Fruit fly (Drosophila melanogaster) whole organism, embryonic: ENCODE measurements around the gene CG2003.

Experiments
- Atf-2 ChIP-seq: fragments of 200-800 bp; sonication (Bioruptor generic); optimal IDR thresholded peaks from 2 replicates; lab custom pipeline; 2016; ENCODE audit warnings: missing biosample characterization, missing genetic modification characterization
- B-H1 ChIP-seq: fragments of 200-800 bp; sonication (Bioruptor generic); IDR thresholded peaks from 3 replicates; pipeline ENCODE4 v1.3.6; 2022; ENCODE audit warnings: missing biosample characterization, missing genetic modification characterization
- BEAF-32 ChIP-seq: fragments of 200-800 bp; sonication (Bioruptor generic); optimal IDR thresholded peaks from 3 replicates; lab custom pipeline; 2017; ENCODE audit warnings: missing biosample characterization, missing genetic modification characterization, mild to moderate bottlenecking, moderate library complexity, missing genetic modification reagents
- CG11456 ChIP-seq: fragments of 200-800 bp; sonication (Bioruptor generic); IDR thresholded peaks from 3 replicates; pipeline ENCODE4 v1.3.6; 2022; ENCODE audit warnings: missing biosample characterization, missing genetic modification characterization
- CG11723 ChIP-seq: fragments of 200-800 bp; sonication (Bioruptor generic); optimal IDR thresholded peaks from 2 replicates; lab custom pipeline; 2017; ENCODE audit warnings: missing biosample characterization, mild to moderate bottlenecking, missing genetic modification characterization
- CG12155 ChIP-seq: fragments of 200-800 bp; sonication (Bioruptor generic); optimal IDR thresholded peaks from 3 replicates; lab custom pipeline; 2016; ENCODE audit warnings: missing biosample characterization, missing genetic modification characterization
- CG12659 ChIP-seq: fragments of 200-800 bp; sonication (Bioruptor generic); optimal IDR thresholded peaks from 3 replicates; lab custom pipeline; 2017; ENCODE audit warnings: mild to moderate bottlenecking, missing biosample characterization, missing genetic modification reagents, missing genetic modification characterization
- CG13123 ChIP-seq: fragments of 200-800 bp; sonication (Bioruptor generic); optimal IDR thresholded peaks from 2 replicates; lab custom pipeline; 2016; ENCODE audit warnings: missing biosample characterization, missing genetic modification characterization
- CG13624 ChIP-seq: fragments of 200-800 bp; sonication (Bioruptor generic); optimal IDR thresholded peaks from 2 replicates; lab custom pipeline; 2016; ENCODE audit warnings: missing biosample characterization, missing genetic modification characterization
- CG15601 ChIP-seq: fragments of 200-800 bp; sonication (Bioruptor generic); optimal IDR thresholded peaks from 3 replicates; lab custom pipeline; 2019; ENCODE audit warnings: missing biosample characterization, mild to moderate bottlenecking, missing genetic modification characterization, moderate library complexity
- CG16863 ChIP-seq: fragments of 200-800 bp; sonication (Bioruptor generic); optimal IDR thresholded peaks from 3 replicates; lab custom pipeline; 2016; ENCODE audit warnings: missing biosample characterization, missing genetic modification characterization
- CG18599 ChIP-seq: fragments of 200-800 bp; sonication (Bioruptor generic); optimal IDR thresholded peaks from 3 replicates; lab custom pipeline; 2017; ENCODE audit warnings: missing biosample characterization, missing genetic modification characterization, mild to moderate bottlenecking, moderate library complexity, missing genetic modification reagents
- CG18619 ChIP-seq: fragments of 200-800 bp; sonication (Bioruptor generic); optimal IDR thresholded peaks from 3 replicates; lab custom pipeline; 2017; ENCODE audit warnings: missing biosample characterization, mild to moderate bottlenecking, missing genetic modification characterization
- CG2116 ChIP-seq: fragments of 200-800 bp; sonication (Bioruptor generic); optimal IDR thresholded peaks from 3 replicates; lab custom pipeline; 2018; ENCODE audit warnings: missing biosample characterization, mild to moderate bottlenecking, missing genetic modification characterization
- CG30403 ChIP-seq: fragments of 200-800 bp; sonication (Bioruptor generic); optimal IDR thresholded peaks from 3 replicates; lab custom pipeline; 2016; ENCODE audit warnings: missing biosample characterization, missing genetic modification characterization
- CG31224 ChIP-seq: fragments of 200-800 bp; sonication (Bioruptor generic); IDR thresholded peaks from 2 replicates; pipeline ENCODE4 v1.3.6; 2022; ENCODE audit warnings: missing biosample characterization, missing genetic modification characterization
- CG32772 ChIP-seq: fragments of 200-800 bp; sonication (Bioruptor generic); IDR thresholded peaks from 2 replicates; pipeline ENCODE4 v1.3.6; 2022; ENCODE audit warnings: missing biosample characterization, missing genetic modification characterization
- CG6683 ChIP-seq: fragments of 200-800 bp; sonication (Bioruptor generic); optimal IDR thresholded peaks from 2 replicates; lab custom pipeline; 2017; ENCODE audit warnings: missing biosample characterization, mild to moderate bottlenecking, missing genetic modification characterization, missing genetic modification reagents
- CG6689 ChIP-seq: fragments of 200-800 bp; sonication (Bioruptor generic); IDR thresholded peaks from 2 replicates; pipeline ENCODE4 v1.3.6; 2022; ENCODE audit warnings: missing biosample characterization, missing genetic modification characterization
- CG8089 ChIP-seq: fragments of 200-800 bp; sonication (Bioruptor generic); optimal IDR thresholded peaks from 3 replicates; lab custom pipeline; 2016; ENCODE audit warnings: missing biosample characterization, missing genetic modification characterization
- CG8359 ChIP-seq: fragments of 200-800 bp; sonication (Bioruptor generic); optimal IDR thresholded peaks from 2 replicates; lab custom pipeline; 2017; ENCODE audit warnings: missing biosample characterization, mild to moderate bottlenecking, missing genetic modification characterization, borderline replicate concordance
- CG9609 ChIP-seq: fragments of 200-800 bp; sonication (Bioruptor generic); optimal IDR thresholded peaks from 3 replicates; lab custom pipeline; 2016; ENCODE audit warnings: missing biosample characterization, missing genetic modification characterization
- CG9797 ChIP-seq: fragments of 200-800 bp; sonication (Bioruptor generic); optimal IDR thresholded peaks from 3 replicates; lab custom pipeline; 2018; ENCODE audit warnings: missing biosample characterization, mild to moderate bottlenecking, missing genetic modification characterization
- Ets65A ChIP-seq: fragments of 200-800 bp; sonication (Bioruptor generic); peaks from one replicate; lab custom pipeline; 2016; ENCODE audit warnings: missing biosample characterization, missing genetic modification characterization
- GATAe ChIP-seq: fragments of 200-800 bp; sonication (Bioruptor generic); conservative IDR thresholded peaks from 2 replicates; pipeline ENCODE4 v1.3.6; 2022; ENCODE audit warnings: missing biosample characterization, missing genetic modification characterization
- Gug ChIP-seq: fragments of 200-800 bp; sonication (Bioruptor generic); IDR thresholded peaks from 4 replicates; pipeline ENCODE4 v1.3.6; 2022; ENCODE audit warnings: missing biosample characterization, missing genetic modification characterization
- Hand ChIP-seq: fragments of 200-800 bp; sonication (Bioruptor generic); optimal IDR thresholded peaks from 2 replicates; lab custom pipeline; 2017; ENCODE audit warnings: mild to moderate bottlenecking, missing biosample characterization, missing genetic modification reagents, missing genetic modification characterization
- NC2α ChIP-seq: fragments of 200-800 bp; sonication (Bioruptor generic); optimal IDR thresholded peaks from 2 replicates; lab custom pipeline; 2016; ENCODE audit warnings: missing biosample characterization, missing genetic modification characterization
- Stat92E ChIP-seq, 3 experiments: fragments of >200 bp in 2 of 3; fragments of 200-800 bp in 1 of 3; sonication (Bioruptor generic) in 1 of 3; optimal IDR thresholded peaks; 2 replicates each; lab custom pipeline; 2017 to 2019; ENCODE audit warnings: missing biosample characterization in 3 of 3, missing genetic modification characterization in 3 of 3, mild to moderate bottlenecking in 1 of 3, moderate library complexity in 1 of 3
- Xbp1 ChIP-seq: fragments of 200-800 bp; sonication (Bioruptor generic); optimal IDR thresholded peaks from 3 replicates; lab custom pipeline; 2016; ENCODE audit warnings: missing biosample characterization, mild to moderate bottlenecking, missing genetic modification characterization
- al ChIP-seq: fragments of 200-800 bp; sonication (Bioruptor generic); IDR thresholded peaks from 2 replicates; pipeline ENCODE4 v1.3.6; 2022; ENCODE audit warnings: missing biosample characterization, missing genetic modification characterization
- amos ChIP-seq: fragments of 200-800 bp; sonication (Bioruptor generic); IDR thresholded peaks from 2 replicates; pipeline ENCODE4 v1.3.6; 2022; ENCODE audit warnings: missing biosample characterization, missing genetic modification characterization; ENCODE audit not compliant: partially characterized antibody
- corto ChIP-seq: fragments of 200-800 bp; sonication (Bioruptor generic); optimal IDR thresholded peaks from 2 replicates; lab custom pipeline; 2016; ENCODE audit warnings: missing biosample characterization, mild to moderate bottlenecking, missing genetic modification characterization, moderate library complexity
- emc ChIP-seq: fragments of 200-800 bp; sonication (Bioruptor generic); optimal IDR thresholded peaks from 2 replicates; lab custom pipeline; 2016; ENCODE audit warnings: missing biosample characterization, missing genetic modification characterization
- ems ChIP-seq: fragments of 200-800 bp; sonication (Bioruptor generic); optimal IDR thresholded peaks from 3 replicates; lab custom pipeline; 2016; ENCODE audit warnings: missing biosample characterization, missing genetic modification characterization
- fd102C ChIP-seq: fragments of 200-800 bp; sonication (Bioruptor generic); optimal IDR thresholded peaks from 2 replicates; lab custom pipeline; 2018; ENCODE audit warnings: missing biosample characterization, mild to moderate bottlenecking, missing genetic modification characterization, moderate library complexity
- fd64A ChIP-seq: fragments of 200-800 bp; sonication (Bioruptor generic); optimal IDR thresholded peaks from 3 replicates; lab custom pipeline; 2018; ENCODE audit warnings: missing biosample characterization, mild to moderate bottlenecking, missing genetic modification characterization
- gcm ChIP-seq: fragments of 200-800 bp; sonication (Bioruptor generic); optimal IDR thresholded peaks from 2 replicates; lab custom pipeline; 2019; ENCODE audit warnings: missing biosample characterization, mild to moderate bottlenecking, missing genetic modification characterization, moderate library complexity
- gro ChIP-seq: fragments of 200-800 bp; sonication (Bioruptor generic); optimal IDR thresholded peaks from 2 replicates; lab custom pipeline; 2016; ENCODE audit warnings: missing biosample characterization, missing genetic modification characterization
- kay ChIP-seq: fragments of 200-800 bp; sonication (Bioruptor generic); optimal IDR thresholded peaks from 2 replicates; lab custom pipeline; 2016; ENCODE audit warnings: missing biosample characterization, missing genetic modification characterization
- lab ChIP-seq: fragments of 200-800 bp; sonication (Bioruptor generic); optimal IDR thresholded peaks from 3 replicates; lab custom pipeline; 2017; ENCODE audit warnings: missing biosample characterization, missing genetic modification characterization, mild to moderate bottlenecking, moderate library complexity, missing genetic modification reagents
- lbe ChIP-seq: fragments of 200-800 bp; sonication (Bioruptor generic); optimal IDR thresholded peaks from 2 replicates; lab custom pipeline; 2016; ENCODE audit warnings: missing biosample characterization, mild to moderate bottlenecking, missing genetic modification characterization
- onecut ChIP-seq: fragments of 200-800 bp; sonication (Bioruptor generic); IDR thresholded peaks from 2 replicates; pipeline ENCODE4 v1.3.6; 2022; ENCODE audit warnings: missing biosample characterization, missing genetic modification characterization
- pfk ChIP-seq: fragments of 200-800 bp; sonication (Bioruptor generic); optimal IDR thresholded peaks from 2 replicates; lab custom pipeline; 2018; ENCODE audit warnings: missing biosample characterization, mild to moderate bottlenecking, missing genetic modification characterization, moderate library complexity
- repo ChIP-seq: fragments of 200-800 bp; sonication (Bioruptor generic); optimal IDR thresholded peaks from 2 replicates; lab custom pipeline; 2016; ENCODE audit warnings: missing biosample characterization, missing genetic modification characterization
- rib ChIP-seq: fragments of 200-800 bp; sonication (Bioruptor generic); IDR thresholded peaks from 2 replicates; pipeline ENCODE4 v1.3.6; 2022; ENCODE audit warnings: missing biosample characterization, missing genetic modification characterization
- seq ChIP-seq: fragments of 200-800 bp; sonication (Bioruptor generic); IDR thresholded peaks from 2 replicates; pipeline ENCODE4 v1.3.6; 2022; ENCODE audit warnings: missing biosample characterization, missing genetic modification characterization
- sr ChIP-seq: fragments of 200-800 bp; sonication (Bioruptor generic); IDR thresholded peaks from 3 replicates; pipeline ENCODE4 v1.3.6; 2022; ENCODE audit warnings: missing biosample characterization, missing genetic modification characterization
- toy ChIP-seq: fragments of 200-800 bp; sonication (Bioruptor generic); IDR thresholded peaks from 2 replicates; pipeline ENCODE4 v1.3.6; 2022; ENCODE audit warnings: missing biosample characterization, missing genetic modification characterization
- trem ChIP-seq: fragments of 200-800 bp; optimal IDR thresholded peaks from 3 replicates; lab custom pipeline; 2019; ENCODE audit warnings: missing biosample characterization, mild to moderate bottlenecking, missing genetic modification characterization, moderate library complexity
- vvl ChIP-seq: fragments of 200-800 bp; sonication (Bioruptor generic); IDR thresholded peaks from 2 replicates; pipeline ENCODE4 v1.3.6; 2022; ENCODE audit warnings: missing biosample characterization, missing genetic modification characterization
- zf30C ChIP-seq: fragments of 200-800 bp; sonication (Bioruptor generic); optimal IDR thresholded peaks from 3 replicates; lab custom pipeline; 2018; ENCODE audit warnings: missing biosample characterization, mild to moderate bottlenecking, missing genetic modification characterization

Gene CG2003

dm6 chr3R:31945684-31946083 is 32.2 kb upstream of the CG2003 start (continued):
- TF ChIP-seq CG8089 (GFP tag; lab: Kevin White, UChicago), result no peak
- TF ChIP-seq corto (GFP tag; lab: Kevin White, UChicago), result no peak
- peak; percentile 65 for TF ChIP-seq trem
- no peak for TF ChIP-seq lab
- TF ChIP-seq CG18599 (GFP tag; lab: Kevin White, UChicago), result no peak
- TF ChIP-seq ems (GFP tag; lab: Kevin White, UChicago), result no peak
- no peak for TF ChIP-seq amos (GFP tag; lab: Robert Waterston, UW)
- TF ChIP-seq kay (GFP tag; lab: Kevin White, UChicago), result no peak
- no peak for TF ChIP-seq CG6683 (GFP tag; lab: Kevin White, UChicago)
- no peak for TF ChIP-seq CG9797
- no peak for TF ChIP-seq CG13624 (GFP tag; lab: Kevin White, UChicago)
- no peak for TF ChIP-seq CG11456 (GFP tag; lab: Robert Waterston, UW)
- TF ChIP-seq CG9609 (GFP tag; lab: Kevin White, UChicago), result no peak
- peak; percentile 25 for TF ChIP-seq Xbp1 (GFP tag; lab: Kevin White, UChicago)
- TF ChIP-seq lbe (GFP tag; lab: Kevin White, UChicago), result no peak
- no peak for TF ChIP-seq fd102C
- no peak for TF ChIP-seq GATAe (GFP tag; lab: Robert Waterston, UW)
- TF ChIP-seq CG11723 (GFP tag; lab: Kevin White, UChicago), result no peak
- TF ChIP-seq Gug (GFP tag; lab: Robert Waterston, UW), result no peak
- no peak for TF ChIP-seq B-H1 (GFP tag; lab: Robert Waterston, UW)
- no peak for TF ChIP-seq BEAF-32 (GFP tag; lab: Kevin White, UChicago)
- no peak for TF ChIP-seq CG8359 (GFP tag; lab: Kevin White, UChicago)
- no peak for TF ChIP-seq al (GFP tag; lab: Robert Waterston, UW)
- no peak for TF ChIP-seq CG12659
- no peak for TF ChIP-seq CG32772 (GFP tag; lab: Robert Waterston, UW)
- no peak for TF ChIP-seq CG15601 (tag; lab: Kevin White, UChicago)
- TF ChIP-seq CG13123 (GFP tag; lab: Kevin White, UChicago), result no peak
- TF ChIP-seq Stat92E (GFP tag; optimal IDR thresholded peaks at IDR 0.05; lab: Kevin White, UChicago), result no peak
- TF ChIP-seq sr (GFP tag; lab: Robert Waterston, UW), result no peak
- no peak for TF ChIP-seq zf30C (GFP tag; lab: Kevin White, UChicago)
- TF ChIP-seq repo, result no peak
- TF ChIP-seq Atf-2 (GFP tag; lab: Kevin White, UChicago), result no peak
- no peak for TF ChIP-seq onecut (GFP tag; lab: Robert Waterston, UW)
- no peak for TF ChIP-seq rib (GFP tag; lab: Robert Waterston, UW)
- TF ChIP-seq Ets65A (GFP tag; lab: Kevin White, UChicago), result no peak
- TF ChIP-seq gcm (GFP tag; lab: Kevin White, UChicago), result no peak
- no peak for TF ChIP-seq NC2α
- TF ChIP-seq vvl (GFP tag; lab: Robert Waterston, UW), result peak; percentile 77
- no peak for TF ChIP-seq gro (GFP tag; lab: Kevin White, UChicago)
- TF ChIP-seq emc (GFP tag; lab: Kevin White, UChicago), result no peak
- no peak for TF ChIP-seq pfk (GFP tag; lab: Kevin White, UChicago)
- TF ChIP-seq CG6689 (GFP tag; lab: Robert Waterston, UW), result no peak
- no peak for TF ChIP-seq CG2116 (GFP tag; lab: Kevin White, UChicago)
- no peak for TF ChIP-seq CG12155 (GFP tag; lab: Kevin White, UChicago)
- TF ChIP-seq CG18619 (GFP tag; lab: Kevin White, UChicago), result no peak
- no peak for TF ChIP-seq CG30403
- no peak for TF ChIP-seq CG31224 (GFP tag; lab: Robert Waterston, UW)
- TF ChIP-seq CG16863, result no peak
- TF ChIP-seq Hand (GFP tag; lab: Kevin White, UChicago), result no peak
- no peak for TF ChIP-seq fd64A (GFP tag; lab: Kevin White, UChicago)
- no peak for TF ChIP-seq toy (GFP tag; lab: Robert Waterston, UW)
- no peak for TF ChIP-seq seq (GFP tag; lab: Robert Waterston, UW)
